Worm (Caenorhabditis elegans) whole organism, early embryonic: ENCODE results near the gene him-10.

Experiments used
- B0310.2 ChIP-seq: sonication (generic microtip); optimal IDR thresholded peaks from 2 replicates; lab custom pipeline; 2016; ENCODE audit warnings: mild to moderate bottlenecking, missing genetic modification characterization, missing compliant biosample characterization
- F13C5.2 ChIP-seq: sonication (generic microtip); optimal IDR thresholded peaks from 2 replicates; lab custom pipeline; 2017; ENCODE audit warnings: mild to moderate bottlenecking, missing genetic modification characterization, inconsistent platforms, missing compliant biosample characterization
- aly-1 ChIP-seq: sonication (generic microtip); optimal IDR thresholded peaks from 2 replicates; lab custom pipeline; 2016; ENCODE audit warnings: missing genetic modification characterization, missing compliant biosample characterization
- ama-1 ChIP-seq: fragments of 150-350 bp; optimal IDR thresholded peaks from 2 replicates; lab custom pipeline; 2014
- ceh-36 ChIP-seq: sonication (generic microtip); optimal IDR thresholded peaks from 2 replicates; lab custom pipeline; 2016; ENCODE audit warnings: missing genetic modification characterization, inconsistent platforms, missing compliant biosample characterization
- ets-7 ChIP-seq: sonication (generic microtip); optimal IDR thresholded peaks from 2 replicates; lab custom pipeline; 2016; ENCODE audit warnings: missing genotype, missing genetic modification characterization, missing compliant biosample characterization
- flt-1 ChIP-seq: fragments of 200-800 bp; sonication (Bioruptor generic); IDR thresholded peaks from 2 replicates; pipeline ENCODE4 v1.3.6; 2022; ENCODE audit warnings: missing genetic modification characterization, missing compliant biosample characterization
- hnd-1 ChIP-seq: sonication (generic microtip); optimal IDR thresholded peaks from 2 replicates; lab custom pipeline; 2016; ENCODE audit warnings: missing genetic modification characterization, missing compliant biosample characterization
- pes-1 ChIP-seq: fragments of 200-800 bp; sonication (Bioruptor generic); IDR thresholded peaks from 2 replicates; pipeline ENCODE4 v1.3.6; 2022; ENCODE audit warnings: missing genetic modification reagents, missing genetic modification characterization, missing compliant biosample characterization
- scrt-1 ChIP-seq: fragments of 200-800 bp; sonication (Bioruptor generic); IDR thresholded peaks from 2 replicates; pipeline ENCODE4 v1.3.6; 2022; ENCODE audit warnings: missing genetic modification characterization, missing compliant biosample characterization
- sea-1 ChIP-seq: fragments of 200-800 bp; sonication (Bioruptor generic); conservative IDR thresholded peaks from 2 replicates; pipeline ENCODE4 v1.3.6; 2022; ENCODE audit warnings: missing genetic modification characterization, missing compliant biosample characterization
- tbx-11 ChIP-seq: fragments of 200-800 bp; sonication (Bioruptor generic); IDR thresholded peaks from 2 replicates; pipeline ENCODE4 v1.3.6; 2022; ENCODE audit warnings: missing genetic modification characterization, missing compliant biosample characterization
- tbx-37 ChIP-seq: fragments of 200-800 bp; sonication (Bioruptor generic); conservative IDR thresholded peaks from 2 replicates; pipeline ENCODE4 v1.3.6; 2022; ENCODE audit warnings: missing genetic modification reagents, missing genetic modification characterization, missing compliant biosample characterization
- tra-4 ChIP-seq: sonication (generic microtip); optimal IDR thresholded peaks from 2 replicates; lab custom pipeline; 2017; ENCODE audit warnings: missing genetic modification characterization, missing compliant biosample characterization

DNA sequence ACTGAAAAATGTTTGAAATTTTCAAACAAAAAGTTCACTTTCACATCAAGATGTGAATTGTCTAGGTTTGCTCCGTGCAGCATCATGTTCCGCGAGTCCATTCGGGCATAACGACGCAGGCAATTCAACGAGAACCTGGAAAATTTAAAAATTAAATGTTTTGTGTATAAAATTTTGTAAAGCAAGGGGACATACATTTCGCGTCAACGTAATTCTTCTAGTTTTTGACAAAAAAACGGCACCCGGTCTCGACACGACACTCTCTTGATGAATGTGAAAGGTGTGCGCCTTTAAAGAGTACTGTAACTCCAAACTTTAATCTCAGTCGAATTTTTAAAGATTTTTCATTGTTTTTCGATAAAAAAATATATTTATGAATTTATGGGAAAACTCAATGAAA, 31.0 kb downstream of the him-10 start, which contains the start of gene R12B2.6:
- TF ChIP-seq aly-1 (tag; lab: Kevin White, UChicago) (no peak), ama-1 (lab: Kevin White, UChicago) (no peak), B0310.2 (tag; lab: Kevin White, UChicago) (no peak), F13C5.2 (tag; lab: Kevin White, UChicago) (no peak), tra-4 (tag; lab: Kevin White, UChicago) (no peak), ceh-36 (no peak), hnd-1 (tag; lab: Kevin White, UChicago) (no peak), tbx-37 (GFP tag; lab: Robert Waterston, UW) (no peak), scrt-1 (GFP tag; lab: Robert Waterston, UW) (no peak), ets-7 (tag; lab: Kevin White, UChicago) (no peak), tbx-11 (GFP tag; lab: Robert Waterston, UW) (no peak), pes-1 (GFP tag; lab: Robert Waterston, UW) (no peak), sea-1 (no peak), flt-1 (no peak)
